Fruit fly (Drosophila melanogaster): ENCODE measurements around the gene PH4alphaMP.

Gene PH4alphaMP

DNA sequence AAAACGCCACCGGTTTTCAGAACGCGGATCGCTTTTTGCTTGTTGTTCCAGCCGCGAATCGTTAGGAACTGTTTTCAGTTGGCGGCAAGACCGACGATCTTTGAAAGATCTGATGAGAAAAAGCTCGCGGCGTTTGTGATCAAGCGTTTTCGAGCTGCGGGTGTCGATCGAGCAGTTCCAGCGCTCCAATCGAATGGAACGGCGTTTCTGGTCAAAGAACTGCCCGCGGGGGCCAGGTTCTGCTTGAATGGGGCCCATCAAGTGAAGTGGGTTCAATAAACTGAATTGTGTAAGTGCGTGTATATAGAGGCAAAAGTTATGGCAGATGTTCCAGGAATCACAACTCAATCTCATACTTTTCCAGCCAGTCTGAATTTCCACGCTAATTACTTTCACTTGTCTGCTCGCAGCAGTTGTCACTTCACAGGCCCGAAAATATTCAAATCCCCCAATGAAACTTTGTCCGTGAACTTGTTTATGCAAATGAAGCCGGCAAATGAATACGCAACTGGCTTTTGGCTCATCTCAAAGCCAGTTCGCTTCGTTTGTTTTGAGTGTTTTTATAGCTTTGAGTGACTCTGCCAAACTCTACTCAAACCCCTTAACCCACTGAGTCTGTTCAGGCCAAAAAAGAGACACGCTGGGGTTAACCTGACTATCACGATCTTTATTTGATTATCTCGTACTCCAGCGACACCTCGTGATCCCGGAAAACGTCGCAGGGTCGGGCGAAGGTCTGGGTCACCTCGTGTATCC lies at the start of gene PH4alphaMP:
PH4alphaMP (minus strand) TSS at position 51 of the 756 bp plus-strand sequence.
- TF ChIP-seq CG2199 (GFP tag; IDR thresholded peaks at IDR 0.05) (no peak), CG3995 (GFP tag; optimal IDR thresholded peaks at IDR 0.05) (peak; percentile 63), sob (GFP tag; IDR thresholded peaks at IDR 0.05) (no peak), tx (GFP tag; optimal IDR thresholded peaks at IDR 0.05) (no peak), Dad (GFP tag; optimal IDR thresholded peaks at IDR 0.05) (no peak), peb (GFP tag; IDR thresholded peaks at IDR 0.05) (no peak), CG32772 (GFP tag; IDR thresholded peaks at IDR 0.05) (no peak), pan (optimal IDR thresholded peaks at IDR 0.05) (no peak), pan (GFP tag; optimal IDR thresholded peaks at IDR 0.05 in 1 of 2, IDR thresholded peaks at IDR 0.05 in 1 of 2) (no peak), vvl (GFP tag; IDR thresholded peaks at IDR 0.05) (peak; percentile 91), E2f1 (GFP tag; IDR thresholded peaks at IDR 0.05) (no peak), knrl (GFP tag; IDR thresholded peaks at IDR 0.05; ENCODE audit: partially characterized antibody) (no peak), CG12769 (tag; optimal IDR thresholded peaks at IDR 0.05) (peak; percentile 14), HHEX (GFP tag; optimal IDR thresholded peaks at IDR 0.05) (no peak), Hr39 (optimal IDR thresholded peaks at IDR 0.05) (no peak), oc (tag; optimal IDR thresholded peaks at IDR 0.05) (peak; percentile 55), Optix (GFP tag; IDR thresholded peaks at IDR 0.05) (no peak), CG14710 (tag; optimal IDR thresholded peaks at IDR 0.05) (no peak), Blimp-1 (GFP tag; optimal IDR thresholded peaks at IDR 0.05) (peak; percentile 92), z (GFP tag; IDR thresholded peaks at IDR 0.05) (peak; percentile 93), sima (GFP tag; optimal IDR thresholded peaks at IDR 0.05) (no peak), Hr51 (GFP tag; optimal IDR thresholded peaks at IDR 0.05) (no peak), seq (GFP tag; IDR thresholded peaks at IDR 0.05) (no peak), Dref (GFP tag; IDR thresholded peaks at IDR 0.05) (no peak), CG6683 (GFP tag; optimal IDR thresholded peaks at IDR 0.05) (no peak), Hr78 (GFP tag; optimal IDR thresholded peaks at IDR 0.05) (peak in 1 of 2 experiments; percentile 31), eve (GFP tag; optimal IDR thresholded peaks at IDR 0.05) (no peak), Med (GFP tag) (no peak)

DNA sequence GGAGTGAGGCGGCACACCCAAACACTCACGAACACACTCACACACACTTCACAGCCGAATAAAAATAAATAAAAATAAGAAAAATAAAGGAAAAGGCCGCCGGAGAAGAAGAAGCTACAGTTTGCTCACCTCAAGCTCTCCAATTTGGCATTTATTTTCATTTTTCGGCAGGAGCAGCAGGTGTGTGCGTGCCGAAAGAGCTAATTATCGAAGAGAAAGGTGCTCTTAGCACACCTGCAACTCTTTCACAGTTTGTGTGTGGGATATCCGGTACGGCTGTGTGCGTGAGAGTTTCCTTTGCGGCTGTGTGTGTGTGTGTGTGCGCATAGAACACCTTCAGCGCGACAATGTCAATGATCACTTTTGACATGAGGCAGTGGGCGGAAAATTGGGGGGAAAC lies 49.0 kb upstream of the PH4alphaMP start:
- TF ChIP-seq cg (GFP tag; optimal IDR thresholded peaks at IDR 0.05) (peak; percentile 41), CG11247 (GFP tag; IDR thresholded peaks at IDR 0.05) (0 out of 2 replicates have a peak, but pooled peaks have one; percentile 32), Trl (optimal IDR thresholded peaks at IDR 0.05) (peak; percentile 12 to 33), Trl (GFP tag; optimal IDR thresholded peaks at IDR 0.05) (no peak), CG3163 (GFP tag; optimal IDR thresholded peaks at IDR 0.05) (peak; percentile 63), sr (GFP tag; IDR thresholded peaks at IDR 0.05) (0 out of 3 replicates have a peak, but pooled peaks have one; percentile 37), CG12769 (tag; optimal IDR thresholded peaks at IDR 0.05) (peak; percentile 5), dmrt11E (tag; optimal IDR thresholded peaks at IDR 0.05) (no peak), Fer1 (GFP tag; optimal IDR thresholded peaks at IDR 0.05) (no peak), schlank (tag; optimal IDR thresholded peaks at IDR 0.05) (no peak), CG7357 (GFP tag; IDR thresholded peaks at IDR 0.05) (no peak), CG17385 (GFP tag; optimal IDR thresholded peaks at IDR 0.05) (peak; percentile 30), kah (GFP tag; optimal IDR thresholded peaks at IDR 0.05) (peak; percentile 67)
